Fruit fly (Drosophila melanogaster): ENCODE measurements around the gene CG17190.

DNA sequence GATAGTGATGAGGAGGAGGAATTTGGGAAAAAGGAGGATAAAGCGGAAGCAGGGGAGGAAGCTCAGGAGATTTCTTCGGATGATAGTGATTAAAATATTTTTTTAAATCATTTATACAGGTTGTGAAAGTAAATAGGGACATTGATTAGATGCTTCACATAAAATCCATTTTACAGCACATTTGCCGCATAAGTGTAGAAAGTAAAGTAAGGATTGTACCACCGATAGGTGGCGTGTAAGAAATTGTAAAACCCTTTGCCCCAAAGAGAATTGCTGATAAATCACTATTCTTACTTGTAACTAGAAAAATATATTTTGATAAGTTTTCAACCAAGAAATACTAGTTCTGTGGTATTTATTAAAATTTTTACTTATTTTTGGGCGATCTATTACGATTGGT lies 45.7 kb upstream of the CG17190 start:
- TF ChIP-seq CG8301 (tag; optimal IDR thresholded peaks at IDR 0.05), result no peak
- TF ChIP-seq CG15710 (tag; optimal IDR thresholded peaks at IDR 0.05), result no peak
- no peak for TF ChIP-seq EcR (GFP tag; optimal IDR thresholded peaks at IDR 0.05)
- TF ChIP-seq Snoo (tag; optimal IDR thresholded peaks at IDR 0.05), result no peak
- TF ChIP-seq rn (GFP tag; IDR thresholded peaks at IDR 0.05), result no peak
